Worm (Caenorhabditis elegans): ENCODE measurements around the gene F25E5.2.

Gene F25E5.2

DNA sequence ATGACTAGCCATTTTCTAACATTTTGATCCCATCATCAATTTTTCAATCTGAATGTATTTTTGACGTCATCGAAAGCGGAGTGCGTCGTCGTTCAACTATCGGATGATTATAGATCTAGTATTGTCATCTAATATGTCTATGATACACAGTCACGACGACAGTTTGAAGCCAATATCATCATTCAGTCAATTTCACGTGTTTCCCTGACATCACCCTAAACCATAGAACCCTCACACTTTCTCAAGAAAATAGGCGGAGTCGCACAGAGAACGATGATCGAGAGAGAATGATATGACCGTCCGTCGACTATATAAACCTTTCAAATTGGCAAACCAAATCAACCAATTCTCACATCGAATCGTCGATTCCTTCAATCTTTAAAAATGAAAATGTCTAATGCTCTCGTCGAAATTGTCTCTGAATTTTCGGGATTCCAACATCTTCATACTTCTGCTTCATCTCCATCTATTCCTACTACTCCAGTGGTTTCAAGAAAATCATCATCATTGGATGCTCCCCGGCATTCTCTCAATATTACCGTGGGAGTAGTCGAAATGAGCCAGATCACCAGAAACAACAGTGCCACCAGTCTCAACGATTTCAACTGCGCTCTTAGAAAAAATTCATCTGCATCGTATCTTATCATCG, 39.2 kb upstream of the F25E5.2 start, which contains the start of gene F18E3.13 (continued):
- 0 out of 2 replicates have a peak, but pooled peaks have one; percentile 13 for TF ChIP-seq K11D2.4 (GFP tag; IDR thresholded peaks at IDR 0.05)
- no peak for TF ChIP-seq mes-4 (tag; optimal IDR thresholded peaks at IDR 0.05)
- peak; percentile 35 for TF ChIP-seq lin-40 (tag; optimal IDR thresholded peaks at IDR 0.05)
- TF ChIP-seq madf-8 (GFP tag; conservative IDR thresholded peaks at IDR 0.05) = no peak
- TF ChIP-seq lir-1 (GFP tag; conservative IDR thresholded peaks at IDR 0.05) = no peak
- TF ChIP-seq sea-2 (GFP tag; IDR thresholded peaks at IDR 0.05) = no peak
- TF ChIP-seq ceh-91 (GFP tag; IDR thresholded peaks at IDR 0.05) = no peak
- 0 out of 2 replicates have a peak, but pooled peaks have one; percentile 27 for TF ChIP-seq lin-26 (GFP tag; IDR thresholded peaks at IDR 0.05)
- TF ChIP-seq madf-10 (tag; optimal IDR thresholded peaks at IDR 0.05) = no peak

DNA sequence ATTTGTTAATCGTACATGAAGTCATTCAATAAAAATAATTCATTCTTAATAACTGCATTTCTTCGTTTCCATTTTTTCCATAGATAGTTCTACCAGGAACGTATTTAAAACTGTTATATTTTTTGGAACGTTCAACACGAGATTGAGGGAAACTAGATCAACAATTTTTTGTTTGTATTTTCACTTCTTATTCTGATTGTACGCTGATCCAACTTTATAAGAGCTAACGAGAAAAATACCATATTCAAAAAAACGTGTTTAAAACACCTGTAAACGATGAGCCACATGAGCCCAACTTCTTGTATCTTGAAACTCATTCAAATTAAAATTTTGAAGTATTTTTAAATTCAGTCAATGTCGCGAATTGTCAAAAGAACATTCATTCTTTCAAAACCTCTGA, 38.5 kb upstream of the F25E5.2 start:
- no peak for TF ChIP-seq bed-1 (GFP tag; IDR thresholded peaks at IDR 0.05)
- TF ChIP-seq ZK185.1 (tag; optimal IDR thresholded peaks at IDR 0.05; ENCODE audit: poor library complexity, severe bottlenecking) = no peak
- TF ChIP-seq snpc-1.1 (tag; optimal IDR thresholded peaks at IDR 0.05; ENCODE audit: insufficient read depth) = no peak
- TF ChIP-seq ztf-6 (GFP tag; IDR thresholded peaks at IDR 0.05) = no peak
- no peak for TF ChIP-seq T07F8.4 (tag; optimal IDR thresholded peaks at IDR 0.05)
- no peak for TF ChIP-seq zim-3 (tag; optimal IDR thresholded peaks at IDR 0.05)
- TF ChIP-seq dox-1 (GFP tag; IDR thresholded peaks at IDR 0.05) = no peak
- TF ChIP-seq F37B4.10 (GFP tag; IDR thresholded peaks at IDR 0.05) = no peak
- no peak for TF ChIP-seq fkh-3 (tag; optimal IDR thresholded peaks at IDR 0.05)
- TF ChIP-seq egl-44 (GFP tag; IDR thresholded peaks at IDR 0.05) = no peak
- TF ChIP-seq die-1 (tag; optimal IDR thresholded peaks at IDR 0.05) = no peak
- no peak for TF ChIP-seq lin-26 (GFP tag; IDR thresholded peaks at IDR 0.05)
- no peak for TF ChIP-seq atf-7 (tag; optimal IDR thresholded peaks at IDR 0.05)
- TF ChIP-seq attf-6 (GFP tag; IDR thresholded peaks at IDR 0.05) = no peak
- TF ChIP-seq C17E4.6 (GFP tag; IDR thresholded peaks at IDR 0.05) = no peak
- TF ChIP-seq F10E7.11 (tag; optimal IDR thresholded peaks at IDR 0.05) = no peak
- no peak for TF ChIP-seq lin-54 (GFP tag; optimal IDR thresholded peaks at IDR 0.05)
- no peak for TF ChIP-seq F39B2.1 (GFP tag; IDR thresholded peaks at IDR 0.05)
- no peak for TF ChIP-seq K12H6.12 (tag; optimal IDR thresholded peaks at IDR 0.05)
- TF ChIP-seq ztf-18 (tag; optimal IDR thresholded peaks at IDR 0.05) = no peak

- TF ChIP-seq dpl-1 (GFP tag; optimal IDR thresholded peaks at IDR 0.05) (no peak), fkh-3 (tag; optimal IDR thresholded peaks at IDR 0.05) (no peak), gei-17 (GFP tag; optimal IDR thresholded peaks at IDR 0.05) (no peak), ceh-91 (GFP tag; IDR thresholded peaks at IDR 0.05) (no peak), nhr-80 (tag; optimal IDR thresholded peaks at IDR 0.05) (no peak), Y53G8AR.9 (GFP tag; conservative IDR thresholded peaks at IDR 0.05) (no peak), F57A8.1 (GFP tag; optimal IDR thresholded peaks at IDR 0.05) (no peak), F10E7.11 (tag; optimal IDR thresholded peaks at IDR 0.05) (no peak), B0336.3 (GFP tag; IDR thresholded peaks at IDR 0.05) (no peak), nhr-27 (tag; optimal IDR thresholded peaks at IDR 0.05) (no peak), ceh-79 (tag; optimal IDR thresholded peaks at IDR 0.05) (no peak), bed-1 (GFP tag; IDR thresholded peaks at IDR 0.05) (no peak), unc-130 (GFP tag; optimal IDR thresholded peaks at IDR 0.05) (no peak), cebp-1 (GFP tag; IDR thresholded peaks at IDR 0.05) (no peak), cebp-1 (tag; optimal IDR thresholded peaks at IDR 0.05) (no peak), ztf-18 (tag; optimal IDR thresholded peaks at IDR 0.05) (no peak), F49E8.2 (tag; optimal IDR thresholded peaks at IDR 0.05; ENCODE audit: insufficient read depth) (no peak), tlf-1 (GFP tag; optimal IDR thresholded peaks at IDR 0.05) (no peak), madf-3 (GFP tag; IDR thresholded peaks at IDR 0.05) (no peak)
Observed at ce11 chrV:7417018-7417716, 37.9 kb upstream of the F25E5.2 start, which contains the start of gene srw-67. Gene srw-67 (plus strand): TSS chrV:7417660.
